Worm (Caenorhabditis elegans) whole organism, L4/young adult: ENCODE results near the gene pinn-1.

Experiments used
- W03F9.2 ChIP-seq: fragments of 150-350 bp; optimal IDR thresholded peaks from 2 replicates; lab custom pipeline; 2014; ENCODE audit warnings: missing biosample characterization, missing genetic modification characterization
- dao-5 ChIP-seq: sonication (generic microtip); optimal IDR thresholded peaks from 2 replicates; lab custom pipeline; 2016; ENCODE audit warnings: missing genotype, missing genetic modification characterization, moderate library complexity, missing compliant biosample characterization
- him-1 ChIP-seq: sonication (generic microtip); optimal IDR thresholded peaks from 2 replicates; lab custom pipeline; 2016; ENCODE audit warnings: missing genotype, missing genetic modification reagents, missing genetic modification characterization, missing compliant biosample characterization

The pinn-1 gene

ce11 chrII:2888957-2889630 is at the start of gene pinn-1:
Gene pinn-1, minus strand, starts transcription at chrII:2889007.
- TF ChIP-seq him-1 (tag; lab: Kevin White, UChicago) (peak; percentile 55), dao-5 (tag; lab: Kevin White, UChicago) (no peak), W03F9.2 (tag; lab: Kevin White, UChicago) (peak; percentile 71)

- no peak for TF ChIP-seq W03F9.2 (tag; lab: Kevin White, UChicago)
- TF ChIP-seq dao-5 (tag; lab: Kevin White, UChicago) = no peak
- TF ChIP-seq him-1 (tag; lab: Kevin White, UChicago) = no peak
Observed at ce11 chrII:2937852-2938251, 49.0 kb upstream of the pinn-1 start, which contains the start of gene irld-65. Gene irld-65, minus strand, starts transcription at chrII:2937952.

- no peak for TF ChIP-seq him-1 (tag; lab: Kevin White, UChicago)
- TF ChIP-seq dao-5 (tag; lab: Kevin White, UChicago) = no peak
- no peak for TF ChIP-seq W03F9.2 (tag; lab: Kevin White, UChicago)
Observed at ce11 chrII:2934354-2934753, 45.5 kb upstream of the pinn-1 start, which contains the start of gene irld-67. Gene irld-67, minus strand, starts transcription at chrII:2934454.

ce11 chrII:2931564-2931963 is 42.8 kb upstream of the pinn-1 start:
- TF ChIP-seq W03F9.2 (tag; lab: Kevin White, UChicago) (no peak), dao-5 (tag; lab: Kevin White, UChicago) (no peak), him-1 (tag; lab: Kevin White, UChicago) (no peak)

ce11 chrII:2930499-2930898 is 41.7 kb upstream of the pinn-1 start, which contains the start of the genes irld-64 and irld-63:
Gene irld-64, minus strand, starts transcription at chrII:2930599.
Gene irld-63, plus strand, starts transcription at chrII:2930728.
- TF ChIP-seq dao-5 (tag; lab: Kevin White, UChicago) (no peak), him-1 (tag; lab: Kevin White, UChicago) (no peak), W03F9.2 (tag; lab: Kevin White, UChicago) (no peak)

- no peak for TF ChIP-seq W03F9.2 (tag; lab: Kevin White, UChicago)
- no peak for TF ChIP-seq dao-5 (tag; lab: Kevin White, UChicago)
- no peak for TF ChIP-seq him-1 (tag; lab: Kevin White, UChicago)
Observed at ce11 chrII:2929846-2930245, 41.0 kb upstream of the pinn-1 start.

- TF ChIP-seq dao-5 (tag; lab: Kevin White, UChicago) (no peak), him-1 (tag; lab: Kevin White, UChicago) (no peak), W03F9.2 (tag; lab: Kevin White, UChicago) (no peak)
Observed at ce11 chrII:2927533-2927932, 38.7 kb upstream of the pinn-1 start, which contains the start of the genes ZK355.3 and ZK355.8. Gene ZK355.3, minus strand, starts transcription at chrII:2927633. Gene ZK355.8, plus strand, starts transcription at chrII:2927804.

ce11 chrII:2925806-2926558 is 37.2 kb upstream of the pinn-1 start:
- TF ChIP-seq dao-5 (tag; lab: Kevin White, UChicago) (no peak), W03F9.2 (tag; lab: Kevin White, UChicago) (no peak), him-1 (tag; lab: Kevin White, UChicago) (no peak)

- TF ChIP-seq him-1 (tag; lab: Kevin White, UChicago) (no peak), W03F9.2 (tag; lab: Kevin White, UChicago) (no peak), dao-5 (tag; lab: Kevin White, UChicago) (no peak)
Observed at ce11 chrII:2925032-2925431, 36.2 kb upstream of the pinn-1 start.

ce11 chrII:2923617-2924016 is 34.8 kb upstream of the pinn-1 start, which contains the start of gene ZK355.2:
Gene ZK355.2, plus strand, starts transcription at chrII:2923917.
- no peak for TF ChIP-seq him-1 (tag; lab: Kevin White, UChicago)
- no peak for TF ChIP-seq dao-5 (tag; lab: Kevin White, UChicago)
- no peak for TF ChIP-seq W03F9.2 (tag; lab: Kevin White, UChicago)

ce11 chrII:2922782-2923181 is 34.0 kb upstream of the pinn-1 start:
- TF ChIP-seq dao-5 (tag; lab: Kevin White, UChicago) (no peak), him-1 (tag; lab: Kevin White, UChicago) (no peak), W03F9.2 (tag; lab: Kevin White, UChicago) (no peak)

ce11 chrII:2922359-2922758 is 33.6 kb upstream of the pinn-1 start:
- TF ChIP-seq dao-5 (tag; lab: Kevin White, UChicago) (no peak), him-1 (tag; lab: Kevin White, UChicago) (no peak), W03F9.2 (tag; lab: Kevin White, UChicago) (no peak)

ce11 chrII:2921860-2922259 is 33.1 kb upstream of the pinn-1 start:
- no peak for TF ChIP-seq dao-5 (tag; lab: Kevin White, UChicago)
- TF ChIP-seq W03F9.2 (tag; lab: Kevin White, UChicago) = no peak
- TF ChIP-seq him-1 (tag; lab: Kevin White, UChicago) = no peak
